Worm (Caenorhabditis elegans) whole organism, young adult: ENCODE measurements around the gene lys-6.

Experiments
- ama-1 ChIP-seq, 3 experiments: fragments of 150-350 bp in 1 of 3; sonication (generic microtip) in 2 of 3; optimal IDR thresholded peaks; 2 replicates each; lab custom pipeline; 2014 to 2018; ENCODE audit warnings: missing biosample characterization in 2 of 3, missing genetic modification characterization in 2 of 3, missing genetic modification reagents in 2 of 3
- ets-4 ChIP-seq: fragments of 200-800 bp; sonication (Bioruptor generic); optimal IDR thresholded peaks from 2 replicates; lab custom pipeline; 2018; ENCODE audit warnings: mild to moderate bottlenecking, missing genetic modification characterization, missing compliant biosample characterization
- pha-4 ChIP-seq: fragments of 150-350 bp; sonication (generic microtip); optimal IDR thresholded peaks from 2 replicates; lab custom pipeline; 2014; ENCODE audit warnings: missing biosample characterization, missing genetic modification reagents, missing genetic modification characterization
- tlf-1 ChIP-seq: fragments of 200-800 bp; sonication (Bioruptor generic); optimal IDR thresholded peaks from 2 replicates; lab custom pipeline; 2018; ENCODE audit warnings: mild to moderate bottlenecking, missing genetic modification characterization, missing compliant biosample characterization

- peak; percentile 35 for TF ChIP-seq tlf-1 (GFP tag; lab: Kevin White, UChicago)
- TF ChIP-seq ets-4 (GFP tag; lab: Kevin White, UChicago): no peak
- peak; percentile 19 for TF ChIP-seq pha-4 (tag; lab: Kevin White, UChicago)
- no peak for TF ChIP-seq ama-1 (optimal IDR thresholded peaks at IDR 0.05; lab: Kevin White, UChicago)
- TF ChIP-seq ama-1 (GFP tag; optimal IDR thresholded peaks at IDR 0.05; lab: Kevin White, UChicago): peak; percentile 47 to 51
Observed at ce11 chrIV:11601721-11602405, 25.9 kb downstream of the lys-6 start.
